Fruit fly (Drosophila melanogaster) whole organism, embryonic: Measurements from ENCODE around the gene Crz.

Experiments used
- BEAF-32 ChIP-seq: fragments of 200-800 bp; sonication (Bioruptor generic); optimal IDR thresholded peaks from 3 replicates; lab custom pipeline; 2017; ENCODE audit warnings: missing biosample characterization, missing genetic modification characterization, mild to moderate bottlenecking, moderate library complexity, missing genetic modification reagents
- BtbVII ChIP-seq: fragments of 200-800 bp; sonication (Bioruptor generic); optimal IDR thresholded peaks from 3 replicates; lab custom pipeline; 2017; ENCODE audit warnings: missing biosample characterization, mild to moderate bottlenecking, missing genetic modification characterization
- CG11456 ChIP-seq: fragments of 200-800 bp; sonication (Bioruptor generic); IDR thresholded peaks from 3 replicates; pipeline ENCODE4 v1.3.6; 2022; ENCODE audit warnings: missing biosample characterization, missing genetic modification characterization
- CG12659 ChIP-seq: fragments of 200-800 bp; sonication (Bioruptor generic); optimal IDR thresholded peaks from 3 replicates; lab custom pipeline; 2017; ENCODE audit warnings: mild to moderate bottlenecking, missing biosample characterization, missing genetic modification reagents, missing genetic modification characterization
- CG13123 ChIP-seq: fragments of 200-800 bp; sonication (Bioruptor generic); optimal IDR thresholded peaks from 2 replicates; lab custom pipeline; 2016; ENCODE audit warnings: missing biosample characterization, missing genetic modification characterization
- CG13287 ChIP-seq: fragments of 200-800 bp; sonication (Bioruptor generic); IDR thresholded peaks from 2 replicates; pipeline ENCODE4 v1.3.6; 2022; ENCODE audit warnings: missing biosample characterization, missing genetic modification characterization; ENCODE audit not compliant: partially characterized antibody
- CG14667 ChIP-seq: fragments of 200-800 bp; sonication (Bioruptor generic); IDR thresholded peaks from 2 replicates; pipeline ENCODE4 v1.3.6; 2022; ENCODE audit warnings: missing biosample characterization, missing genetic modification characterization
- CG15696 ChIP-seq: fragments of 200-800 bp; sonication (Bioruptor generic); optimal IDR thresholded peaks from 2 replicates; lab custom pipeline; 2019; ENCODE audit warnings: missing biosample characterization, mild to moderate bottlenecking, missing genetic modification characterization, moderate library complexity
- CG1647 ChIP-seq: fragments of 200-800 bp; sonication (Bioruptor generic); optimal IDR thresholded peaks from 3 replicates; lab custom pipeline; 2016; ENCODE audit warnings: missing biosample characterization, missing genetic modification characterization
- CG17186 ChIP-seq: fragments of 200-800 bp; sonication (Bioruptor generic); optimal IDR thresholded peaks from 3 replicates; lab custom pipeline; 2017; ENCODE audit warnings: missing biosample characterization, missing genetic modification reagents, missing genetic modification characterization
- CG17568 ChIP-seq: fragments of 200-800 bp; sonication (Bioruptor generic); optimal IDR thresholded peaks from 2 replicates; lab custom pipeline; 2018; ENCODE audit warnings: missing biosample characterization, mild to moderate bottlenecking, missing genetic modification characterization, moderate library complexity
- CG1792 ChIP-seq: fragments of 200-800 bp; sonication (Bioruptor generic); optimal IDR thresholded peaks from 2 replicates; lab custom pipeline; 2016; ENCODE audit warnings: missing biosample characterization, missing genetic modification characterization
- CG2678 ChIP-seq: fragments of 200-800 bp; sonication (Bioruptor generic); optimal IDR thresholded peaks from 3 replicates; lab custom pipeline; 2019; ENCODE audit warnings: missing biosample characterization, mild to moderate bottlenecking, missing genetic modification characterization, moderate library complexity
- CG3065 ChIP-seq: fragments of 200-800 bp; sonication (Bioruptor generic); optimal IDR thresholded peaks from 2 replicates; lab custom pipeline; 2016; ENCODE audit warnings: missing biosample characterization, missing genetic modification characterization
- CG32772 ChIP-seq: fragments of 200-800 bp; sonication (Bioruptor generic); IDR thresholded peaks from 2 replicates; pipeline ENCODE4 v1.3.6; 2022; ENCODE audit warnings: missing biosample characterization, missing genetic modification characterization
- CG5953 ChIP-seq: fragments of 200-800 bp; sonication (Bioruptor generic); IDR thresholded peaks from 2 replicates; pipeline ENCODE4 v1.3.6; 2022; ENCODE audit warnings: missing biosample characterization, missing genetic modification characterization
- CG6272 ChIP-seq: fragments of 200-800 bp; sonication (Bioruptor generic); IDR thresholded peaks from 2 replicates; pipeline ENCODE4 v1.3.6; 2022; ENCODE audit warnings: missing biosample characterization, missing genetic modification characterization
- CG8281 ChIP-seq: fragments of 200-800 bp; sonication (Bioruptor generic); optimal IDR thresholded peaks from 2 replicates; lab custom pipeline; 2018; ENCODE audit warnings: missing biosample characterization, mild to moderate bottlenecking, missing genetic modification characterization, moderate library complexity
- CG8359 ChIP-seq: fragments of 200-800 bp; sonication (Bioruptor generic); optimal IDR thresholded peaks from 2 replicates; lab custom pipeline; 2017; ENCODE audit warnings: missing biosample characterization, mild to moderate bottlenecking, missing genetic modification characterization, borderline replicate concordance
- CG8388 ChIP-seq: fragments of 200-800 bp; sonication (Bioruptor generic); optimal IDR thresholded peaks from 2 replicates; lab custom pipeline; 2019; ENCODE audit warnings: missing biosample characterization, mild to moderate bottlenecking, missing genetic modification characterization, moderate library complexity
- D19A ChIP-seq: fragments of 200-800 bp; optimal IDR thresholded peaks from 3 replicates; lab custom pipeline; 2019; ENCODE audit warnings: missing biosample characterization, mild to moderate bottlenecking, missing genetic modification characterization, moderate library complexity
- Drgx ChIP-seq: fragments of 200-800 bp; sonication (Bioruptor generic); IDR thresholded peaks from 2 replicates; pipeline ENCODE4 v1.3.6; 2022; ENCODE audit warnings: missing biosample characterization, missing genetic modification characterization
- ERR ChIP-seq: fragments of 200-800 bp; sonication (Bioruptor generic); optimal IDR thresholded peaks from 2 replicates; lab custom pipeline; 2016; ENCODE audit warnings: missing biosample characterization, missing genetic modification characterization
- HHEX ChIP-seq: fragments of 200-800 bp; sonication (Bioruptor generic); optimal IDR thresholded peaks from 3 replicates; lab custom pipeline; 2017; ENCODE audit warnings: missing biosample characterization, mild to moderate bottlenecking, missing genetic modification characterization, missing genetic modification reagents
- HLH3B ChIP-seq: fragments of 200-800 bp; sonication (Bioruptor generic); IDR thresholded peaks from 2 replicates; pipeline ENCODE4 v1.3.6; 2022; ENCODE audit warnings: missing biosample characterization, missing genetic modification characterization
- Hmx ChIP-seq: fragments of 200-800 bp; sonication (Bioruptor generic); optimal IDR thresholded peaks from 2 replicates; lab custom pipeline; 2016; ENCODE audit warnings: missing biosample characterization, missing genetic modification characterization
- Hsf ChIP-seq: fragments of 200-800 bp; sonication (Bioruptor generic); optimal IDR thresholded peaks from 3 replicates; lab custom pipeline; 2016; ENCODE audit warnings: missing biosample characterization, missing genetic modification characterization
- Max ChIP-seq: fragments of 200-800 bp; sonication (Bioruptor generic); optimal IDR thresholded peaks from 2 replicates; lab custom pipeline; 2016; ENCODE audit warnings: missing biosample characterization, mild to moderate bottlenecking, missing genetic modification characterization
- Meics ChIP-seq: fragments of 200-800 bp; sonication (Bioruptor generic); optimal IDR thresholded peaks from 2 replicates; lab custom pipeline; 2017; ENCODE audit warnings: missing biosample characterization, mild to moderate bottlenecking, missing genetic modification characterization
- Myb ChIP-seq: fragments of 200-800 bp; sonication (Bioruptor generic); optimal IDR thresholded peaks from 2 replicates; lab custom pipeline; 2016; ENCODE audit warnings: missing biosample characterization, missing genetic modification characterization
- Nf-YC ChIP-seq: fragments of 200-800 bp; optimal IDR thresholded peaks from 3 replicates; lab custom pipeline; 2019; ENCODE audit warnings: missing biosample characterization, mild to moderate bottlenecking, missing genetic modification characterization, moderate library complexity
- Sin3A ChIP-seq: fragments of >200 bp; optimal IDR thresholded peaks from 2 replicates; lab custom pipeline; 2018
- Sry-δ ChIP-seq: fragments of 200-800 bp; sonication (Bioruptor generic); optimal IDR thresholded peaks from 2 replicates; lab custom pipeline; 2016; ENCODE audit warnings: missing biosample characterization, missing genetic modification characterization
- Xrp1 ChIP-seq: fragments of 200-800 bp; sonication (Bioruptor generic); IDR thresholded peaks from 2 replicates; pipeline ENCODE4 v1.3.6; 2022; ENCODE audit warnings: missing biosample characterization, missing genetic modification characterization
- crc ChIP-seq: fragments of 200-800 bp; sonication (Bioruptor generic); optimal IDR thresholded peaks from 2 replicates; lab custom pipeline; 2016; ENCODE audit warnings: missing biosample characterization, missing genetic modification characterization
- dimm ChIP-seq: fragments of 200-800 bp; sonication (Bioruptor generic); IDR thresholded peaks from 2 replicates; pipeline ENCODE4 v1.3.6; 2022; ENCODE audit warnings: missing biosample characterization, missing genetic modification characterization
- dysf ChIP-seq: fragments of 200-800 bp; sonication (Bioruptor generic); IDR thresholded peaks from 3 replicates; pipeline ENCODE4 v1.3.6; 2022; ENCODE audit warnings: missing biosample characterization, missing genetic modification characterization
- gcm2 ChIP-seq: fragments of 200-800 bp; sonication (Bioruptor generic); optimal IDR thresholded peaks from 2 replicates; lab custom pipeline; 2016; ENCODE audit warnings: missing biosample characterization, missing genetic modification characterization
- grn ChIP-seq: fragments of 200-800 bp; sonication (Bioruptor generic); optimal IDR thresholded peaks from 3 replicates; lab custom pipeline; 2017; ENCODE audit warnings: missing biosample characterization, missing genetic modification characterization
- jigr1 ChIP-seq: fragments of 200-800 bp; sonication (Bioruptor generic); IDR thresholded peaks from 3 replicates; pipeline ENCODE4 v1.3.6; 2022; ENCODE audit warnings: missing biosample characterization, missing genetic modification characterization
- odd ChIP-seq: fragments of 200-800 bp; sonication (Bioruptor generic); optimal IDR thresholded peaks from 2 replicates; lab custom pipeline; 2017; ENCODE audit warnings: missing biosample characterization, mild to moderate bottlenecking, missing genetic modification characterization
- onecut ChIP-seq: fragments of 200-800 bp; sonication (Bioruptor generic); IDR thresholded peaks from 2 replicates; pipeline ENCODE4 v1.3.6; 2022; ENCODE audit warnings: missing biosample characterization, missing genetic modification characterization
- org-1 ChIP-seq: fragments of 200-800 bp; sonication (Bioruptor generic); optimal IDR thresholded peaks from 2 replicates; lab custom pipeline; 2017; ENCODE audit warnings: missing biosample characterization, missing genetic modification characterization
- p53 ChIP-seq: fragments of 200-800 bp; sonication (Bioruptor generic); optimal IDR thresholded peaks from 2 replicates; lab custom pipeline; 2016; ENCODE audit warnings: missing biosample characterization, missing genetic modification characterization
- peb ChIP-seq: fragments of 200-800 bp; sonication (Bioruptor generic); IDR thresholded peaks from 2 replicates; pipeline ENCODE4 v1.3.6; 2022; ENCODE audit warnings: missing biosample characterization, missing genetic modification characterization
- seq ChIP-seq: fragments of 200-800 bp; sonication (Bioruptor generic); IDR thresholded peaks from 2 replicates; pipeline ENCODE4 v1.3.6; 2022; ENCODE audit warnings: missing biosample characterization, missing genetic modification characterization
- tup ChIP-seq: fragments of 200-800 bp; sonication (Bioruptor generic); optimal IDR thresholded peaks from 2 replicates; lab custom pipeline; 2016; ENCODE audit warnings: missing biosample characterization, mild to moderate bottlenecking, missing genetic modification characterization, moderate library complexity
- unc-4 ChIP-seq: fragments of 200-800 bp; sonication (Bioruptor generic); IDR thresholded peaks from 2 replicates; pipeline ENCODE4 v1.3.6; 2022; ENCODE audit warnings: missing biosample characterization, missing genetic modification characterization; ENCODE audit not compliant: partially characterized antibody
- z ChIP-seq: fragments of 200-800 bp; sonication (Bioruptor generic); IDR thresholded peaks from 3 replicates; pipeline ENCODE4 v1.3.6; 2022; ENCODE audit warnings: missing biosample characterization, missing genetic modification characterization
- zen2 ChIP-seq: fragments of 200-800 bp; sonication (Bioruptor generic); IDR thresholded peaks from 3 replicates; pipeline ENCODE4 v1.3.6; 2022; ENCODE audit warnings: missing biosample characterization, missing genetic modification characterization; ENCODE audit not compliant: partially characterized antibody

Gene Crz

DNA sequence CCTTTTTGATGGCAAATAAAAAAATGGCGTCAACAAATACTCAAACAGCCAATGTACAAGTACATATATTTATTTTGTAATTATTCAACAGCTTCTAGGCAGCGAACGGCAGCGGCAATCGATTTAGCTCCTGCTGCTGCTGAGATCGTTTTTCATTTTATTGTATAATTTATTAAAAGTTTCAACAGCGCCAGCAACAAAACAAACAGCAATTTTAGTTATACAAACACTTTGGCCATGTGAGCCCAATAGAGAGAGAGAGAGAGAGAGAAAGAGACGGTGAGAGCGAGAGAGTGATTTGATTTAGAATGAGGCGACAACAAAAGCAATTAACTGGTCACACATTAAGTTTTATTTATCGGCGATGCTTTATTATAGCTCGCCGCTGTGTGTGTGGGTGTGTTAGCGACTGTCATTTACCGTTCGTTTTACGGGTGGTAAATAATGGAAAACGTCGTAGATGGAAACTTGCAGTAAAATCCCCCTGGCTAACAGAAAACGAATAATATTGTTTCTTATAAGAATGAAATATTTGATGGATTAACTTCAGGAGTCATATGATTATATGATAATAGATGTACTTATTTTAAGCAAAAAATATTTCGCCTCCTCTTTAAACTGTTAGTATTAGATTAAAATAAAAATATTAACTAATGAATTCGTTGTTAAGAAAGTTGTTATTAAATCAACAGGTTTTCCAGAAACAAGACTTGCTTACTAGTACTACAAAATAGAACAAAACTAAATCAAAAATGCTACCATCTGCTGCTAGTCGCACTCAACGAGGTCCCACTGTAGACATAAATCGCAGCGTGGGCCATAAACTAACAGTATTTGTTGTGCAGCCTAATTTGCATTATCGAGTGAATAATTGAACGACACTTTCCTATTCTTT lies 29.3 kb upstream of the Crz start (continued):
- no peak for TF ChIP-seq CG13123 (GFP tag; lab: Kevin White, UChicago)
- no peak for TF ChIP-seq CG5953 (GFP tag; lab: Robert Waterston, UW)
- no peak for TF ChIP-seq zen2 (GFP tag; lab: Robert Waterston, UW)
- TF ChIP-seq grn (GFP tag; lab: Kevin White, UChicago) = no peak
- no peak for TF ChIP-seq CG11456 (GFP tag; lab: Robert Waterston, UW)
- no peak for TF ChIP-seq CG14667 (GFP tag; lab: Robert Waterston, UW)
- TF ChIP-seq jigr1 (GFP tag; lab: Robert Waterston, UW) = no peak
- no peak for TF ChIP-seq CG8388 (GFP tag; lab: Kevin White, UChicago)
- no peak for TF ChIP-seq CG17186
- no peak for TF ChIP-seq Drgx
- TF ChIP-seq p53 (GFP tag; lab: Kevin White, UChicago) = no peak
- TF ChIP-seq CG15696 = no peak
- no peak for TF ChIP-seq crc (GFP tag; lab: Kevin White, UChicago)
- TF ChIP-seq CG8281 (tag; lab: Kevin White, UChicago) = no peak
- no peak for TF ChIP-seq CG1792 (GFP tag; lab: Kevin White, UChicago)
- peak; percentile 6 for TF ChIP-seq Meics (GFP tag; lab: Kevin White, UChicago)
- TF ChIP-seq z (GFP tag; lab: Robert Waterston, UW) = no peak
- no peak for TF ChIP-seq Sin3A (lab: Kevin White, UChicago)
- no peak for TF ChIP-seq BEAF-32 (GFP tag; lab: Kevin White, UChicago)
- no peak for TF ChIP-seq CG3065 (GFP tag; lab: Kevin White, UChicago)
- peak; percentile 13 for TF ChIP-seq CG12659
- TF ChIP-seq dimm (GFP tag; lab: Robert Waterston, UW) = no peak
- no peak for TF ChIP-seq HLH3B (GFP tag; lab: Robert Waterston, UW)
- no peak for TF ChIP-seq seq (GFP tag; lab: Robert Waterston, UW)
- TF ChIP-seq CG1647 = no peak
- no peak for TF ChIP-seq Nf-YC (tag; lab: Kevin White, UChicago)
- no peak for TF ChIP-seq Sry-δ (GFP tag; lab: Kevin White, UChicago)
- no peak for TF ChIP-seq odd (GFP tag; lab: Kevin White, UChicago)
- no peak for TF ChIP-seq gcm2 (GFP tag; lab: Kevin White, UChicago)
- TF ChIP-seq CG32772 (GFP tag; lab: Robert Waterston, UW) = no peak
- TF ChIP-seq CG17568 (GFP tag; lab: Kevin White, UChicago) = peak; percentile 3
- no peak for TF ChIP-seq Hsf (GFP tag; lab: Kevin White, UChicago)
- peak; percentile 17 for TF ChIP-seq CG2678 (tag; lab: Kevin White, UChicago)
- no peak for TF ChIP-seq unc-4 (GFP tag; lab: Robert Waterston, UW)
- no peak for TF ChIP-seq D19A
- TF ChIP-seq onecut (GFP tag; lab: Robert Waterston, UW) = peak; percentile 14; the same call in 1 of the 2 replicates
- TF ChIP-seq dysf = no peak
- peak; percentile 41 for TF ChIP-seq Max
- peak; percentile 12 for TF ChIP-seq tup (GFP tag; lab: Kevin White, UChicago)
- TF ChIP-seq CG6272 = no peak
- TF ChIP-seq peb = no peak
- TF ChIP-seq HHEX (GFP tag; lab: Kevin White, UChicago) = no peak
- TF ChIP-seq Myb (GFP tag; lab: Kevin White, UChicago) = no peak
- TF ChIP-seq CG13287 = no peak
- TF ChIP-seq CG8359 (GFP tag; lab: Kevin White, UChicago) = no peak
- TF ChIP-seq org-1 (GFP tag; lab: Kevin White, UChicago) = no peak
- TF ChIP-seq Hmx = no peak
- no peak for TF ChIP-seq ERR (GFP tag; lab: Kevin White, UChicago)
- peak; percentile 58 for TF ChIP-seq BtbVII (GFP tag; lab: Kevin White, UChicago)
- TF ChIP-seq Xrp1 (GFP tag; lab: Robert Waterston, UW) = no peak
